Worm (Caenorhabditis elegans) whole organism, young adult: ENCODE measurements around the gene Y22F5A.11.

ENCODE experiments used
- C06A6.2 ChIP-seq: fragments of 200-800 bp; sonication (Bioruptor generic); conservative IDR thresholded peaks from 2 replicates; pipeline ENCODE4 v1.3.6; 2022; ENCODE audit warnings: missing genetic modification characterization, missing compliant biosample characterization
- F52B5.7 ChIP-seq: sonication (generic microtip); optimal IDR thresholded peaks from 2 replicates; lab custom pipeline; 2016; ENCODE audit warnings: mild to moderate bottlenecking, missing genetic modification characterization, missing compliant biosample characterization
- F55B11.4 ChIP-seq: sonication (generic microtip); optimal IDR thresholded peaks from 2 replicates; lab custom pipeline; 2016; ENCODE audit warnings: missing compliant biosample characterization, missing genetic modification characterization, borderline replicate concordance; ENCODE audit not compliant: insufficient read depth
- K12H6.12 ChIP-seq: fragments of 200-800 bp; sonication (Bioruptor generic); optimal IDR thresholded peaks from 2 replicates; lab custom pipeline; 2018; ENCODE audit warnings: mild to moderate bottlenecking, missing genetic modification characterization, missing compliant biosample characterization
- Y79H2A.3 ChIP-seq: fragments of 200-800 bp; sonication (Bioruptor generic); conservative IDR thresholded peaks from 2 replicates; pipeline ENCODE4 v1.3.6; 2022; ENCODE audit warnings: missing genetic modification reagents, missing genetic modification characterization, missing compliant biosample characterization
- ZK185.1 ChIP-seq: sonication (generic microtip); optimal IDR thresholded peaks from 2 replicates; lab custom pipeline; 2016; ENCODE audit warnings: mild to moderate bottlenecking, missing genetic modification characterization, missing compliant biosample characterization; ENCODE audit not compliant: poor library complexity, severe bottlenecking
- akir-1 ChIP-seq: fragments of 200-800 bp; sonication (Bioruptor generic); optimal IDR thresholded peaks from 2 replicates; lab custom pipeline; 2018; ENCODE audit warnings: mild to moderate bottlenecking, missing genetic modification characterization, moderate library complexity, missing compliant biosample characterization
- atf-7 ChIP-seq: sonication (generic microtip); optimal IDR thresholded peaks from 2 replicates; lab custom pipeline; 2017; ENCODE audit warnings: mild to moderate bottlenecking, missing genetic modification characterization, missing compliant biosample characterization
- bed-1 ChIP-seq: fragments of 200-800 bp; sonication (Bioruptor generic); IDR thresholded peaks from 2 replicates; pipeline ENCODE4 v1.3.6; 2022; ENCODE audit warnings: missing genetic modification reagents, missing genetic modification characterization, missing compliant biosample characterization
- ccch-3 ChIP-seq: fragments of 200-800 bp; sonication (Bioruptor generic); optimal IDR thresholded peaks from 2 replicates; lab custom pipeline; 2018; ENCODE audit warnings: mild to moderate bottlenecking, missing genetic modification characterization, missing compliant biosample characterization
- ceh-100 ChIP-seq: fragments of 200-800 bp; sonication (Bioruptor generic); IDR thresholded peaks from 2 replicates; pipeline ENCODE4 v1.3.6; 2022; ENCODE audit warnings: missing genetic modification reagents, missing genetic modification characterization, missing compliant biosample characterization
- ceh-40 ChIP-seq: fragments of 200-800 bp; sonication (Bioruptor generic); IDR thresholded peaks from 2 replicates; pipeline ENCODE4 v1.3.6; 2022; ENCODE audit warnings: missing genetic modification characterization, missing compliant biosample characterization
- ceh-58 ChIP-seq: fragments of 200-800 bp; sonication (Bioruptor generic); IDR thresholded peaks from 2 replicates; pipeline ENCODE4 v1.3.6; 2022; ENCODE audit warnings: missing genetic modification characterization, missing compliant biosample characterization
- chd-7 ChIP-seq: sonication (generic microtip); optimal IDR thresholded peaks from 2 replicates; lab custom pipeline; 2016; ENCODE audit warnings: mild to moderate bottlenecking, missing genetic modification characterization, moderate library complexity, missing compliant biosample characterization
- dox-1 ChIP-seq: fragments of 200-800 bp; sonication (Bioruptor generic); IDR thresholded peaks from 2 replicates; pipeline ENCODE4 v1.3.6; 2022; ENCODE audit warnings: missing genetic modification reagents, missing genetic modification characterization, missing compliant biosample characterization
- dpff-1 ChIP-seq: sonication (generic microtip); optimal IDR thresholded peaks from 2 replicates; lab custom pipeline; 2017; ENCODE audit warnings: mild to moderate bottlenecking, missing genetic modification characterization, missing compliant biosample characterization
- dpl-1 ChIP-seq: fragments of 150-350 bp; optimal IDR thresholded peaks from 2 replicates; lab custom pipeline; 2014; ENCODE audit warnings: missing biosample characterization, missing genetic modification reagents, missing genetic modification characterization
- egl-44 ChIP-seq: fragments of 200-800 bp; sonication (Bioruptor generic); IDR thresholded peaks from 2 replicates; pipeline ENCODE4 v1.3.6; 2022; ENCODE audit warnings: missing genetic modification reagents, missing genetic modification characterization, missing compliant biosample characterization
- ekl-4 ChIP-seq: fragments of 200-800 bp; sonication (Bioruptor generic); IDR thresholded peaks from 2 replicates; pipeline ENCODE4 v1.3.6; 2022; ENCODE audit warnings: missing genetic modification reagents, missing genetic modification characterization, missing compliant biosample characterization
- gei-17 ChIP-seq: fragments of 200-800 bp; sonication (Bioruptor generic); optimal IDR thresholded peaks from 2 replicates; lab custom pipeline; 2018; ENCODE audit warnings: mild to moderate bottlenecking, missing genetic modification characterization, missing compliant biosample characterization
- hmg-20 ChIP-seq: fragments of 200-800 bp; sonication (Bioruptor generic); IDR thresholded peaks from 2 replicates; pipeline ENCODE4 v1.3.6; 2022; ENCODE audit warnings: missing genetic modification reagents, missing genetic modification characterization, missing compliant biosample characterization
- hrde-1 ChIP-seq: sonication (generic microtip); optimal IDR thresholded peaks from 2 replicates; lab custom pipeline; 2016; ENCODE audit warnings: missing genetic modification characterization, mild to moderate bottlenecking, missing compliant biosample characterization, moderate library complexity, missing genotype, missing genetic modification reagents, borderline replicate concordance
- lin-26 ChIP-seq: fragments of 200-800 bp; sonication (Bioruptor generic); IDR thresholded peaks from 2 replicates; pipeline ENCODE4 v1.3.6; 2022; ENCODE audit warnings: missing genetic modification reagents, missing genetic modification characterization, missing compliant biosample characterization
- lin-40 ChIP-seq: sonication (generic microtip); optimal IDR thresholded peaks from 2 replicates; lab custom pipeline; 2016; ENCODE audit warnings: missing genetic modification characterization, mild to moderate bottlenecking, missing compliant biosample characterization, missing genotype, missing genetic modification reagents
- lir-1 ChIP-seq: fragments of 200-800 bp; sonication (Bioruptor generic); conservative IDR thresholded peaks from 2 replicates; pipeline ENCODE4 v1.3.6; 2022; ENCODE audit warnings: missing genetic modification reagents, missing genetic modification characterization, missing compliant biosample characterization
- mes-4 ChIP-seq: sonication (generic microtip); optimal IDR thresholded peaks from 2 replicates; lab custom pipeline; 2016; ENCODE audit warnings: missing genotype, missing genetic modification characterization, missing compliant biosample characterization
- nfyb-1 ChIP-seq: fragments of 200-800 bp; sonication (Bioruptor generic); IDR thresholded peaks from 2 replicates; pipeline ENCODE4 v1.3.6; 2022; ENCODE audit warnings: missing genetic modification reagents, missing genetic modification characterization, missing compliant biosample characterization
- nhr-179 ChIP-seq: sonication (generic microtip); optimal IDR thresholded peaks from 2 replicates; lab custom pipeline; 2016; ENCODE audit warnings: mild to moderate bottlenecking, missing genetic modification characterization, missing compliant biosample characterization
- nhr-80 ChIP-seq: sonication (generic microtip); optimal IDR thresholded peaks from 2 replicates; lab custom pipeline; 2016; ENCODE audit warnings: missing genetic modification characterization, missing compliant biosample characterization
- pha-4 ChIP-seq: fragments of 150-350 bp; sonication (generic microtip); optimal IDR thresholded peaks from 2 replicates; lab custom pipeline; 2014; ENCODE audit warnings: missing biosample characterization, missing genetic modification reagents, missing genetic modification characterization
- snpc-3.4 ChIP-seq: sonication (generic microtip); optimal IDR thresholded peaks from 2 replicates; lab custom pipeline; 2017; ENCODE audit warnings: missing genetic modification characterization, mild to moderate bottlenecking, missing compliant biosample characterization, antibody characterized with exemption, moderate library complexity, missing genotype, missing genetic modification reagents
- somi-1 ChIP-seq: fragments of 200-800 bp; sonication (Bioruptor generic); optimal IDR thresholded peaks from 2 replicates; lab custom pipeline; 2018; ENCODE audit warnings: mild to moderate bottlenecking, missing genetic modification characterization, missing compliant biosample characterization
- zfh-2 ChIP-seq: fragments of 200-800 bp; sonication (Bioruptor generic); conservative IDR thresholded peaks from 2 replicates; pipeline ENCODE4 v1.3.6; 2022; ENCODE audit warnings: missing genetic modification reagents, missing genetic modification characterization, missing compliant biosample characterization
- ztf-18 ChIP-seq: sonication (generic microtip); optimal IDR thresholded peaks from 2 replicates; lab custom pipeline; 2016; ENCODE audit warnings: missing genotype, mild to moderate bottlenecking, missing genetic modification characterization, missing compliant biosample characterization
- ztf-22 ChIP-seq: fragments of 200-800 bp; sonication (Bioruptor generic); optimal IDR thresholded peaks from 2 replicates; lab custom pipeline; 2018; ENCODE audit warnings: mild to moderate bottlenecking, missing genetic modification characterization, moderate library complexity, missing compliant biosample characterization
- ztf-26 ChIP-seq: sonication (generic microtip); optimal IDR thresholded peaks from 2 replicates; lab custom pipeline; 2017; ENCODE audit warnings: missing genetic modification characterization, missing compliant biosample characterization
- ztf-6 ChIP-seq: fragments of 200-800 bp; sonication (Bioruptor generic); IDR thresholded peaks from 2 replicates; pipeline ENCODE4 v1.3.6; 2022; ENCODE audit warnings: missing genetic modification reagents, missing genetic modification characterization, missing compliant biosample characterization

Y22F5A.11 gene

ce11 chrV:10292819-10293357 lies 17.4 kb upstream of the Y22F5A.11 start, which contains the start of gene col-149:
Gene col-149 (minus strand): TSS chrV:10292869.
- TF ChIP-seq zfh-2 (no peak), nhr-80 (peak; percentile 32), F52B5.7 (tag; lab: Kevin White, UChicago) (no peak)
- TF ChIP-seq, all 124 proteins: peak for 1

- TF ChIP-seq mes-4 (tag; lab: Kevin White, UChicago) (no peak), nhr-80 (no peak), egl-44 (GFP tag; lab: Robert Waterston, UW) (no peak), somi-1 (no peak), ekl-4 (GFP tag; lab: Robert Waterston, UW) (no peak)
Observed at ce11 chrV:10291848-10292247, 16.4 kb upstream of the Y22F5A.11 start.

ce11 chrV:10289743-10290142 lies 14.3 kb upstream of the Y22F5A.11 start, which contains the start of gene B0024.15:
Gene B0024.15 (plus strand): TSS chrV:10290043.
- TF ChIP-seq ztf-22 (no peak), ztf-26 (tag; lab: Kevin White, UChicago) (no peak), ZK185.1 (tag; lab: Kevin White, UChicago) (no peak), hmg-20 (GFP tag; lab: Robert Waterston, UW) (no peak), gei-17 (GFP tag; lab: Kevin White, UChicago) (no peak), akir-1 (GFP tag; lab: Kevin White, UChicago) (no peak), lin-26 (GFP tag; lab: Robert Waterston, UW) (no peak), F55B11.4 (tag; lab: Kevin White, UChicago) (no peak), atf-7 (tag; lab: Kevin White, UChicago) (no peak), pha-4 (no peak), ccch-3 (GFP tag; lab: Kevin White, UChicago) (no peak), lin-40 (no peak), dpff-1 (no peak)

ce11 chrV:10287260-10287659 lies 11.8 kb upstream of the Y22F5A.11 start, which contains the start of gene B0024.3:
Gene B0024.3 (plus strand): TSS chrV:10287560.
- no peak for TF ChIP-seq K12H6.12 (tag; lab: Kevin White, UChicago)
- TF ChIP-seq dpl-1 (GFP tag; lab: Kevin White, UChicago) = no peak
- TF ChIP-seq nhr-179 (tag; lab: Kevin White, UChicago) = no peak
- TF ChIP-seq Y79H2A.3 (GFP tag; lab: Robert Waterston, UW) = no peak
- TF ChIP-seq ceh-40 (GFP tag; lab: Robert Waterston, UW) = no peak
- no peak for TF ChIP-seq lir-1 (GFP tag; lab: Robert Waterston, UW)
- no peak for TF ChIP-seq ztf-26 (tag; lab: Kevin White, UChicago)
- TF ChIP-seq nfyb-1 (GFP tag; lab: Robert Waterston, UW) = no peak
- TF ChIP-seq ztf-6 = no peak
- no peak for TF ChIP-seq chd-7 (tag; lab: Kevin White, UChicago)
- no peak for TF ChIP-seq hrde-1 (tag; lab: Kevin White, UChicago)
- no peak for TF ChIP-seq ceh-58 (GFP tag; lab: Robert Waterston, UW)
- no peak for TF ChIP-seq C06A6.2
- TF ChIP-seq bed-1 = no peak
- TF ChIP-seq hmg-20 (GFP tag; lab: Robert Waterston, UW) = no peak
- TF ChIP-seq ztf-18 (tag; lab: Kevin White, UChicago) = no peak
- no peak for TF ChIP-seq ceh-100
- no peak for TF ChIP-seq snpc-3.4
- no peak for TF ChIP-seq dox-1 (GFP tag; lab: Robert Waterston, UW)
- TF ChIP-seq akir-1 (GFP tag; lab: Kevin White, UChicago) = no peak
- TF ChIP-seq, all 124 proteins: peak for 0
